Worm (Caenorhabditis elegans) whole organism, L3 larva: ENCODE data around the gene bli-2.

ENCODE experiments used
- ceh-16 ChIP-seq: sonication (generic microtip); optimal IDR thresholded peaks from 2 replicates; lab custom pipeline; 2017; ENCODE audit warnings: missing biosample characterization, missing genetic modification characterization
- daf-12 ChIP-seq: fragments of 150-350 bp; optimal IDR thresholded peaks from 2 replicates; lab custom pipeline; 2014; ENCODE audit warnings: missing biosample characterization, missing genetic modification reagents, missing genetic modification characterization
- egl-27 ChIP-seq: sonication (generic microtip); optimal IDR thresholded peaks from 4 replicates; lab custom pipeline; 2017; ENCODE audit warnings: missing biosample characterization, missing genetic modification reagents, missing genetic modification characterization
- elt-3 ChIP-seq, 3 experiments: fragments of 150-350 bp in 1 of 3; sonication (generic microtip) in 2 of 3; optimal IDR thresholded peaks; 2 replicates in 2 of 3; 4 replicates in 1 of 3; lab custom pipeline; 2014 to 2017; ENCODE audit warnings: missing biosample characterization in 3 of 3, missing genetic modification characterization in 3 of 3
- fkh-10 ChIP-seq: sonication (generic microtip); optimal IDR thresholded peaks from 2 replicates; lab custom pipeline; 2017; ENCODE audit warnings: missing biosample characterization, missing genetic modification reagents, missing genetic modification characterization
- lsy-12 ChIP-seq: sonication (generic microtip); optimal IDR thresholded peaks from 2 replicates; lab custom pipeline; 2016; ENCODE audit warnings: mild to moderate bottlenecking, missing genetic modification characterization, missing compliant biosample characterization
- nhr-11 ChIP-seq: fragments of 150-350 bp; optimal IDR thresholded peaks from 2 replicates; lab custom pipeline; 2014; ENCODE audit warnings: missing biosample characterization, missing genetic modification characterization
- nhr-76 ChIP-seq: fragments of 150-350 bp; sonication (generic microtip); optimal IDR thresholded peaks from 5 replicates; lab custom pipeline; 2014; ENCODE audit warnings: missing biosample characterization, missing genetic modification characterization
- pqm-1 ChIP-seq: fragments of 150-350 bp; optimal IDR thresholded peaks from 2 replicates; lab custom pipeline; 2017; ENCODE audit warnings: missing biosample characterization, missing genetic modification characterization, inconsistent platforms
- skn-1 ChIP-seq: fragments of 150-350 bp; optimal IDR thresholded peaks from 2 replicates; lab custom pipeline; 2014; ENCODE audit warnings: missing biosample characterization, missing genetic modification characterization
- snpc-4 ChIP-seq: fragments of 150-350 bp; optimal IDR thresholded peaks from 2 replicates; lab custom pipeline; 2014; ENCODE audit warnings: missing biosample characterization, missing genetic modification characterization

DNA sequence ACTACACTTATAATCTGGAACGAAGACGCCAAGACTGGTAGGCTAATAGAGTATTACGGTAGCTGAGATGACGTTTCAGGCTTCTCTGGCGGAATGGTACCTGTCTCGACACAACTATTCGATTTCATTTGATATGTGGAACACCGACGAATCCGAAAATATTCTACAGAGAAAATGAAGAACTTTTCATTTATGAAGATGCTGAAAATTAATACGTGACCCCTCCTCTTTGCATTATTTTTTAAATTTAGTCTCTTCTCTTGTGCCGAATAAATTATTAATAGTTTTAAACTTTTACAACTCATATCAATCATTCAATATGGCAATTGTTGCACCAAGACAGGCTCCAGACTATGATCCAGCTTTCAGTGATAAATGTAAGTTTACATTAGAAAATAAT is 13.8 kb upstream of the bli-2 start, which contains the start of gene C25H3.16:
- TF ChIP-seq daf-12, result no peak
- TF ChIP-seq skn-1 (tag; lab: Kevin White, UChicago), result no peak
- no peak for TF ChIP-seq lsy-12 (tag; lab: Kevin White, UChicago)
- TF ChIP-seq ceh-16 (tag; lab: Kevin White, UChicago), result no peak
- TF ChIP-seq fkh-10 (GFP tag; lab: Kevin White, UChicago), result no peak
- TF ChIP-seq elt-3 (tag; optimal IDR thresholded peaks at IDR 0.05; lab: Kevin White, UChicago), result no peak
- no peak for TF ChIP-seq snpc-4 (tag; lab: Kevin White, UChicago)
- no peak for TF ChIP-seq egl-27 (tag; lab: Kevin White, UChicago)
- no peak for TF ChIP-seq nhr-11
- no peak for TF ChIP-seq nhr-76 (tag; lab: Kevin White, UChicago)
- no peak for TF ChIP-seq pqm-1 (tag; lab: Kevin White, UChicago)
